Fruit fly (Drosophila melanogaster): Measurements from ENCODE around the gene CG1236.

The CG1236 gene

DNA sequence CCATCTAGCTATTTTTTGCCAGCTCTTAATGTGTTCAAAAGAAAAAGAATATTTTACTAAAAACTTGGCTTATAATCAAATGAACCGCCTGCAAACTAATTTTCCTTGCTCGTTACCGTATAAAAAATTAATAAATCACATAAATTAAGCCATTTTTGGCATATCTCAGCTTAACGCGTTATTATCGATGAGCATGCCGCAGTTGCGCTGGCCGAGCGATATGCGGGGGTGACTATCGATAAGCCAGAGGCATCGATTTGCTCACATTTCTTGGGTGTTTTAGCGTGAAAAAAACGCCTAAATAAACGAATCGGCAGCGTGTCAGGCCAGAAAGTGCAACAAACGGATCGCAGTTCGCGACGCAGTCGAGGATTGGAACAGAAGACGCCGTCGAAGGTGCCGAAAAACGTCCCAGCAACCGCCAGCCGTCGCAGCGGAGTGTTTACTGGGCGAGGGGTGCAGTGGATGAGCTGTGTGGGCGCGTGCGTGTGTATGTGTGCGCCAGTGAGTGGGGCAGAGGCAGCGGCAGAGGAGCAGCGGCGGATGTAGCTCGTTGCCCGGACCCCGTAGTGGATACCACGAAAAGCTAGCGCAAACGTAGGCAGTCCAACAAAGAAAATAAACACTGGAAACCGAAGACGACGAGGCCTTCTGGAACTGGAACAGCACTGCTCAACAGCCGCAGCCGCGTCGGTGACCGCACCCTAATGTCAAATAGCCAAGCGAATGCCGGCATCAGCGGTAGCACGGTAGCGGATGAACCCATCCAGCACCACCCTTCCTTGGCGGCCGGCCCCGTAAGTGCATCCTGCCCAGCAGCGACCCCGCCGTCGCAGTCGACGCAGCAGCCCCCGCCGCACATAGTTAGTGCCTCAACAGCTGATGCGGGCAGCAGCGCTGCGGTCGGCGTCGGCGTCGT is 6.0 kb downstream of the CG1236 start, which contains the start of the genes Sym and Madm (continued):
- no peak for TF ChIP-seq Sox100B (GFP tag; optimal IDR thresholded peaks at IDR 0.05)
- TF ChIP-seq CG4707 (GFP tag; optimal IDR thresholded peaks at IDR 0.05): no peak
- no peak for TF ChIP-seq sim (GFP tag; IDR thresholded peaks at IDR 0.05)
- peak; percentile 88 for TF ChIP-seq Dll (GFP tag; IDR thresholded peaks at IDR 0.05; ENCODE audit: partially characterized antibody)
- no peak for TF ChIP-seq zf30C (GFP tag; optimal IDR thresholded peaks at IDR 0.05)
- TF ChIP-seq bcd (GFP tag; optimal IDR thresholded peaks at IDR 0.05): peak; percentile 35
- peak; percentile 18 for TF ChIP-seq NC2β (GFP tag; optimal IDR thresholded peaks at IDR 0.05)
- no peak for TF ChIP-seq CG12071 (GFP tag; optimal IDR thresholded peaks at IDR 0.05)
- TF ChIP-seq CG6813 (GFP tag; optimal IDR thresholded peaks at IDR 0.05): no peak
- TF ChIP-seq Rfx (GFP tag; IDR thresholded peaks at IDR 0.05): peak; percentile 48; the same call in 1 of the 2 replicates
- no peak for TF ChIP-seq CG18476 (GFP tag; optimal IDR thresholded peaks at IDR 0.05)
- no peak for TF ChIP-seq ap (GFP tag; IDR thresholded peaks at IDR 0.05)
- peak; percentile 5 for TF ChIP-seq chn (GFP tag; optimal IDR thresholded peaks at IDR 0.05)
- peak; percentile 81 for TF ChIP-seq Dref (GFP tag; IDR thresholded peaks at IDR 0.05)
- no peak for TF ChIP-seq CG17328 (GFP tag; IDR thresholded peaks at IDR 0.05)
- TF ChIP-seq CG12659 (GFP tag; optimal IDR thresholded peaks at IDR 0.05): peak; percentile 56
- no peak for TF ChIP-seq TFAM (GFP tag; optimal IDR thresholded peaks at IDR 0.05)
- TF ChIP-seq gce (GFP tag; IDR thresholded peaks at IDR 0.05): no peak
- TF ChIP-seq CG13296 (GFP tag; optimal IDR thresholded peaks at IDR 0.05): no peak
- TF ChIP-seq phol (tag; optimal IDR thresholded peaks at IDR 0.05): peak; percentile 80
- TF ChIP-seq Dek (tag; optimal IDR thresholded peaks at IDR 0.05): peak; percentile 16
- TF ChIP-seq stwl (tag; optimal IDR thresholded peaks at IDR 0.05): peak; percentile 51
- peak; percentile 77 for TF ChIP-seq CG2120 (GFP tag; optimal IDR thresholded peaks at IDR 0.05)
- TF ChIP-seq Xrp1 (GFP tag; IDR thresholded peaks at IDR 0.05): peak; percentile 59
- TF ChIP-seq fd102C (GFP tag; optimal IDR thresholded peaks at IDR 0.05): no peak
- TF ChIP-seq CG14667 (GFP tag; IDR thresholded peaks at IDR 0.05): no peak
- TF ChIP-seq maf-S (GFP tag; optimal IDR thresholded peaks at IDR 0.05): peak; percentile 40
- no peak for TF ChIP-seq pros (GFP tag; optimal IDR thresholded peaks at IDR 0.05)
- TF ChIP-seq pnt (GFP tag; optimal IDR thresholded peaks at IDR 0.05): no peak
- TF ChIP-seq hth (optimal IDR thresholded peaks at IDR 0.05): no peak
- TF ChIP-seq Ets65A (GFP tag): peak; percentile 97
- peak; percentile 50 for TF ChIP-seq zfh2 (GFP tag; optimal IDR thresholded peaks at IDR 0.05)
- peak; percentile 46; the same call in 1 of the 2 replicates for TF ChIP-seq onecut (GFP tag; IDR thresholded peaks at IDR 0.05)
- TF ChIP-seq caup (GFP tag; optimal IDR thresholded peaks at IDR 0.05; ENCODE audit: severe bottlenecking): no peak
- TF ChIP-seq CG9797 (GFP tag; optimal IDR thresholded peaks at IDR 0.05): peak; percentile 63
- TF ChIP-seq chinmo (GFP tag; IDR thresholded peaks at IDR 0.05; ENCODE audit: partially characterized antibody): peak; percentile 72; the same call in 1 of the 4 replicates
- peak; percentile 55 for TF ChIP-seq Hsf (GFP tag; optimal IDR thresholded peaks at IDR 0.05)
- TF ChIP-seq chm (GFP tag; IDR thresholded peaks at IDR 0.05): no peak
- TF ChIP-seq bab2 (GFP tag; optimal IDR thresholded peaks at IDR 0.05): peak; percentile 37
- peak; percentile 56 for TF ChIP-seq Abd-B (GFP tag; optimal IDR thresholded peaks at IDR 0.05)
- TF ChIP-seq crp (GFP tag; optimal IDR thresholded peaks at IDR 0.05): peak in 1 of 2 experiments; percentile 50
- TF ChIP-seq CG11398 (GFP tag; optimal IDR thresholded peaks at IDR 0.05): peak; percentile 28
- peak; percentile 70; the same call in 1 of the 3 replicates for TF ChIP-seq zen2 (GFP tag; IDR thresholded peaks at IDR 0.05; ENCODE audit: partially characterized antibody)
- TF ChIP-seq grau (tag; optimal IDR thresholded peaks at IDR 0.05): peak; percentile 52
- peak; percentile 4 for TF ChIP-seq CG12942 (GFP tag; optimal IDR thresholded peaks at IDR 0.05)
- TF ChIP-seq CG4404 (GFP tag; IDR thresholded peaks at IDR 0.05): no peak
- peak; percentile 81 for TF ChIP-seq unc-4 (GFP tag; IDR thresholded peaks at IDR 0.05; ENCODE audit: partially characterized antibody)
- peak; percentile 94 for TF ChIP-seq HLH4C (GFP tag; IDR thresholded peaks at IDR 0.05; ENCODE audit: partially characterized antibody)

Data from whole organism, embryonic.